Worm (Caenorhabditis elegans): ENCODE measurements around the gene F13A2.1.

The F13A2.1 gene

ce11 chrV:4373656-4374055, 8.5 kb downstream of the F13A2.1 start:
- no peak for TF ChIP-seq C38D4.7 (GFP tag; optimal IDR thresholded peaks at IDR 0.05)
- TF ChIP-seq zip-5 (tag; optimal IDR thresholded peaks at IDR 0.05): no peak
- TF ChIP-seq ets-4 (tag; optimal IDR thresholded peaks at IDR 0.05): no peak
- no peak for TF ChIP-seq hlh-30 (tag; optimal IDR thresholded peaks at IDR 0.05; ENCODE audit: insufficient read depth)
- no peak for TF ChIP-seq pax-1 (tag; optimal IDR thresholded peaks at IDR 0.05)
- no peak for TF ChIP-seq nhr-11 (tag; optimal IDR thresholded peaks at IDR 0.05)
- no peak for TF ChIP-seq ceh-24 (tag; optimal IDR thresholded peaks at IDR 0.05)
- no peak for TF ChIP-seq ceh-18 (tag; optimal IDR thresholded peaks at IDR 0.05)
- TF ChIP-seq unc-55 (GFP tag; optimal IDR thresholded peaks at IDR 0.05): no peak
- no peak for TF ChIP-seq sox-4 (tag; optimal IDR thresholded peaks at IDR 0.05)
- no peak for TF ChIP-seq pros-1 (tag; optimal IDR thresholded peaks at IDR 0.05)
- no peak for TF ChIP-seq ceh-2 (tag; optimal IDR thresholded peaks at IDR 0.05)
- no peak for TF ChIP-seq ama-1 (optimal IDR thresholded peaks at IDR 0.05)
- no peak for TF ChIP-seq nfya-1 (tag; optimal IDR thresholded peaks at IDR 0.05)
- TF ChIP-seq F13H6.1 (tag; optimal IDR thresholded peaks at IDR 0.05): no peak
- TF ChIP-seq ztf-16 (tag; optimal IDR thresholded peaks at IDR 0.05): no peak

ce11 chrV:4372986-4373385, 9.2 kb downstream of the F13A2.1 start:
- TF ChIP-seq ceh-31 (tag; optimal IDR thresholded peaks at IDR 0.05) (no peak), C08G9.2 (tag; optimal IDR thresholded peaks at IDR 0.05) (peak; percentile 49), ceh-18 (tag; optimal IDR thresholded peaks at IDR 0.05) (no peak), hlh-13 (GFP tag; optimal IDR thresholded peaks at IDR 0.05) (no peak), fkh-6 (tag; optimal IDR thresholded peaks at IDR 0.05) (peak; percentile 6)

- peak; percentile 43 for TF ChIP-seq unc-42 (tag; optimal IDR thresholded peaks at IDR 0.05)
- TF ChIP-seq dmd-4 (tag; optimal IDR thresholded peaks at IDR 0.05; ENCODE audit: borderline replicate concordance): no peak
- no peak for TF ChIP-seq ceh-9 (tag; optimal IDR thresholded peaks at IDR 0.05)
- TF ChIP-seq ets-4 (tag; optimal IDR thresholded peaks at IDR 0.05): no peak
- TF ChIP-seq ceh-2 (tag; optimal IDR thresholded peaks at IDR 0.05): no peak
- TF ChIP-seq npax-4 (tag; optimal IDR thresholded peaks at IDR 0.05): no peak
- no peak for TF ChIP-seq ceh-22 (tag; optimal IDR thresholded peaks at IDR 0.05)
- TF ChIP-seq C08G9.2 (tag; optimal IDR thresholded peaks at IDR 0.05): no peak
- TF ChIP-seq che-1 (tag; optimal IDR thresholded peaks at IDR 0.05): no peak
- no peak for TF ChIP-seq hlh-15 (tag; optimal IDR thresholded peaks at IDR 0.05)
- no peak for TF ChIP-seq fkh-6 (tag; optimal IDR thresholded peaks at IDR 0.05)
- no peak for TF ChIP-seq F13H6.1 (tag; optimal IDR thresholded peaks at IDR 0.05)
- no peak for TF ChIP-seq nhr-232 (tag; optimal IDR thresholded peaks at IDR 0.05)
- no peak for TF ChIP-seq K02D7.2 (tag; optimal IDR thresholded peaks at IDR 0.05)
- no peak for TF ChIP-seq hlh-6 (tag; optimal IDR thresholded peaks at IDR 0.05)
- TF ChIP-seq fkh-10 (GFP tag; optimal IDR thresholded peaks at IDR 0.05): no peak
- no peak for TF ChIP-seq ceh-24 (tag; optimal IDR thresholded peaks at IDR 0.05)
- TF ChIP-seq hlh-13 (GFP tag; optimal IDR thresholded peaks at IDR 0.05): no peak
- TF ChIP-seq nhr-11 (tag; optimal IDR thresholded peaks at IDR 0.05): no peak
- TF ChIP-seq elt-2 (tag; optimal IDR thresholded peaks at IDR 0.05): peak; percentile 32
- TF ChIP-seq unc-86 (tag; optimal IDR thresholded peaks at IDR 0.05): no peak
- TF ChIP-seq ceh-31 (tag; optimal IDR thresholded peaks at IDR 0.05): peak; percentile 12
- no peak for TF ChIP-seq odd-2 (tag; optimal IDR thresholded peaks at IDR 0.05)
- TF ChIP-seq ceh-19 (GFP tag; optimal IDR thresholded peaks at IDR 0.05): no peak
- no peak for TF ChIP-seq zip-5 (tag; optimal IDR thresholded peaks at IDR 0.05)
- TF ChIP-seq ceh-18 (tag; optimal IDR thresholded peaks at IDR 0.05): no peak
- no peak for TF ChIP-seq pha-2 (tag; optimal IDR thresholded peaks at IDR 0.05)
- no peak for TF ChIP-seq ceh-6 (GFP tag; optimal IDR thresholded peaks at IDR 0.05)
- peak; percentile 29 for TF ChIP-seq nfya-1 (tag; optimal IDR thresholded peaks at IDR 0.05)
- peak; percentile 22 for TF ChIP-seq ceh-14 (tag; optimal IDR thresholded peaks at IDR 0.05)
- no peak for TF ChIP-seq pros-1 (tag; optimal IDR thresholded peaks at IDR 0.05)
- no peak for TF ChIP-seq madf-2 (tag; optimal IDR thresholded peaks at IDR 0.05)
- TF ChIP-seq sox-2 (GFP tag; IDR thresholded peaks at IDR 0.05): no peak
- TF ChIP-seq pat-9 (tag; optimal IDR thresholded peaks at IDR 0.05): no peak
- TF ChIP-seq tbx-7 (tag; optimal IDR thresholded peaks at IDR 0.05): no peak
These were observed 10.8 kb downstream of the F13A2.1 start, which contains the start of the genes gmpr-1 and fipp-1 for ce11 chrV:4371309-4371933. Gene gmpr-1, minus strand, starts transcription at chrV:4371383. Gene fipp-1, plus strand, starts transcription at chrV:4371807.

All from whole organism, late embryonic.